Worm (Caenorhabditis elegans) whole organism, L2 larva: ENCODE results near the gene col-94.

Experiments used
- C34F6.9 ChIP-seq: fragments of 150-350 bp; optimal IDR thresholded peaks from 2 replicates; lab custom pipeline; 2014; ENCODE audit warnings: missing biosample characterization, missing genetic modification characterization
- R02D3.7 ChIP-seq: fragments of 150-350 bp; optimal IDR thresholded peaks from 2 replicates; lab custom pipeline; 2014; ENCODE audit warnings: missing biosample characterization, missing genetic modification characterization
- ama-1 ChIP-seq: fragments of 150-350 bp; optimal IDR thresholded peaks from 2 replicates; lab custom pipeline; 2018; ENCODE audit warnings: inconsistent platforms
- ceh-82 ChIP-seq: fragments of 150-350 bp; optimal IDR thresholded peaks from 2 replicates; lab custom pipeline; 2014; ENCODE audit warnings: missing biosample characterization, missing genetic modification characterization
- dmd-4 ChIP-seq: sonication (generic microtip); optimal IDR thresholded peaks from 2 replicates; lab custom pipeline; 2017; ENCODE audit warnings: missing biosample characterization, missing genetic modification characterization
- elt-3 ChIP-seq: sonication (generic microtip); optimal IDR thresholded peaks from 2 replicates; lab custom pipeline; 2017; ENCODE audit warnings: missing biosample characterization, missing genetic modification characterization
- lin-39 ChIP-seq: fragments of 150-350 bp; optimal IDR thresholded peaks from 2 replicates; lab custom pipeline; 2014; ENCODE audit warnings: missing biosample characterization, missing genetic modification reagents, missing genetic modification characterization
- nhr-12 ChIP-seq: fragments of 150-350 bp; optimal IDR thresholded peaks from 2 replicates; lab custom pipeline; 2014; ENCODE audit warnings: missing biosample characterization, missing genetic modification characterization
- nhr-237 ChIP-seq: fragments of 150-350 bp; optimal IDR thresholded peaks from 2 replicates; lab custom pipeline; 2014; ENCODE audit warnings: missing biosample characterization, missing genetic modification characterization
- skn-1 ChIP-seq: sonication (generic microtip); optimal IDR thresholded peaks from 2 replicates; lab custom pipeline; 2017; ENCODE audit warnings: missing biosample characterization, missing genetic modification characterization
- sma-3 ChIP-seq: sonication (generic microtip); optimal IDR thresholded peaks from 2 replicates; lab custom pipeline; 2016; ENCODE audit warnings: missing genetic modification reagents, missing genetic modification characterization, missing compliant biosample characterization
- unc-55 ChIP-seq: fragments of 150-350 bp; sonication (generic microtip); optimal IDR thresholded peaks from 3 replicates; lab custom pipeline; 2014; ENCODE audit warnings: missing biosample characterization, missing genetic modification reagents, missing genetic modification characterization
- unc-62 ChIP-seq: fragments of 150-350 bp; optimal IDR thresholded peaks from 2 replicates; lab custom pipeline; 2014; ENCODE audit warnings: missing biosample characterization, missing genetic modification reagents, missing genetic modification characterization
- ztf-11 ChIP-seq: sonication (generic microtip); optimal IDR thresholded peaks from 2 replicates; lab custom pipeline; 2017; ENCODE audit warnings: missing biosample characterization, missing genetic modification characterization

ce11 chrIII:11031309-11031708 is 43.6 kb upstream of the col-94 start, which contains the start of gene Y48A6B.14:
- TF ChIP-seq ama-1, result no peak
- TF ChIP-seq sma-3 (GFP tag; lab: Kevin White, UChicago), result no peak
- TF ChIP-seq elt-3 (tag; lab: Kevin White, UChicago), result no peak
- no peak for TF ChIP-seq unc-62 (GFP tag; lab: Kevin White, UChicago)
- TF ChIP-seq lin-39, result no peak
- TF ChIP-seq R02D3.7 (tag; lab: Kevin White, UChicago), result no peak
- TF ChIP-seq C34F6.9 (tag; lab: Kevin White, UChicago), result no peak
- TF ChIP-seq nhr-12, result no peak
- no peak for TF ChIP-seq ceh-82 (tag; lab: Kevin White, UChicago)
- TF ChIP-seq ztf-11 (tag; lab: Kevin White, UChicago), result no peak
- TF ChIP-seq dmd-4 (tag; lab: Kevin White, UChicago), result no peak
- TF ChIP-seq nhr-237 (tag; lab: Kevin White, UChicago), result no peak
- no peak for TF ChIP-seq unc-55 (GFP tag; lab: Kevin White, UChicago)
- no peak for TF ChIP-seq skn-1
